Worm (Caenorhabditis elegans): ENCODE measurements around the gene mtr-4.

Gene mtr-4

ce11 chrIV:9821621-9822020, 3.9 kb upstream of the mtr-4 start, which contains the start of gene col-123:
Gene col-123, plus strand, starts transcription at chrIV:9821921.
- no peak for TF ChIP-seq aly-2 (tag; optimal IDR thresholded peaks at IDR 0.05)
- TF ChIP-seq ceh-16 (tag; optimal IDR thresholded peaks at IDR 0.05): no peak
- TF ChIP-seq alr-1 (tag; optimal IDR thresholded peaks at IDR 0.05): no peak
- TF ChIP-seq blmp-1 (tag; optimal IDR thresholded peaks at IDR 0.05; ENCODE audit: insufficient read depth): no peak
- TF ChIP-seq sma-3 (GFP tag; optimal IDR thresholded peaks at IDR 0.05): no peak

DNA sequence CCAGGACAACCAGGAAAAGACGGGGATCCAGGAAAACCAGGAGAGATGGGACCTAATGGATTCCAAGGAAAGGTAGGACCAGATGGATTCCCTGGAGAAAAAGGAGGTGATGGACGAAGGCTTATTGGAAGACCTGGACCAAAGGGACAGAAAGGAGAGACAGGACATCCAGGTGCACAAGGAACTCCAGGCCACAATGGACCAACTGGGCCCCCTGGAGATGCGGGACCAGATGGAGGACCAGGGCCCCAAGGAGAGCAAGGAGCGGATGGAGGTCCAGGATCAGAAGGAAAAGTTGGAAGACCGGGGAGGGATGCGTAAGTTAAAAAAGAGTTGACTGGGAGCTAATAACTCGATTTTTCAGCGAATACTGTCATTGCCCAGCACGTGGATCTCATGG, 2.9 kb upstream of the mtr-4 start:
- TF ChIP-seq sma-3 (GFP tag; optimal IDR thresholded peaks at IDR 0.05) (no peak), ztf-4 (tag; optimal IDR thresholded peaks at IDR 0.05) (no peak), nhr-237 (tag; optimal IDR thresholded peaks at IDR 0.05) (no peak), mab-5 (tag; optimal IDR thresholded peaks at IDR 0.05) (no peak), aly-2 (tag; optimal IDR thresholded peaks at IDR 0.05) (no peak), nhr-129 (tag; optimal IDR thresholded peaks at IDR 0.05) (no peak), gmeb-1 (tag; optimal IDR thresholded peaks at IDR 0.05) (no peak), peb-1 (tag; optimal IDR thresholded peaks at IDR 0.05) (no peak), snpc-4 (tag; optimal IDR thresholded peaks at IDR 0.05) (no peak)

ce11 chrIV:9824480-9824879, 1.0 kb upstream of the mtr-4 start, which contains the start of gene catp-6:
Gene catp-6, minus strand, starts transcription at chrIV:9824580.
- TF ChIP-seq alr-1 (tag; optimal IDR thresholded peaks at IDR 0.05) (no peak), ztf-1 (GFP tag; conservative IDR thresholded peaks at IDR 0.05) (no peak), ama-1 (optimal IDR thresholded peaks at IDR 0.05) (no peak), unc-62 (GFP tag; optimal IDR thresholded peaks at IDR 0.05) (no peak), fos-1 (tag; optimal IDR thresholded peaks at IDR 0.05) (no peak), ztf-11 (tag; optimal IDR thresholded peaks at IDR 0.05) (no peak), ZK546.5 (tag; optimal IDR thresholded peaks at IDR 0.05) (no peak), nhr-6 (tag; optimal IDR thresholded peaks at IDR 0.05) (no peak), dmd-4 (tag; optimal IDR thresholded peaks at IDR 0.05) (no peak), nhr-12 (tag; optimal IDR thresholded peaks at IDR 0.05) (no peak), sma-9 (GFP tag; optimal IDR thresholded peaks at IDR 0.05) (no peak), sma-9 (tag; optimal IDR thresholded peaks at IDR 0.05) (no peak)

DNA sequence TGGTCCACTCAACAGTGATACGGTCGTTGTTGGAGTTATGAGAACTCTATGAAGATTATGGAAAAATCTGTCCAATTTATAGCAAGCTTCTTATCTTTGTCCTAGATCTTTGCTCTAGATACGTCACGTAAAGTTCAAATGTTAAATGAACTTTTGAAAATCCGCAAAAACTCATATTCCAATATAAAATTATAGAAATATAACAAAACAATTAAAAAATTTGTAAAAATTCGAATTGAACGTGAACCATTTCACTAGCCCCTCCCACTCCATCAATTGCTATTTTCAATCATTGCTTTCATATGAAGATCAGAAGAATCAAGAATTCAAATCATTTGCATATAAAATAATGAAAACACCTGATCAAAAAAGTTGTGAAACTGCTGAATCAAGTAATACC, 7.1 kb downstream of the mtr-4 start, which contains the start of gene kin-21:
kin-21 (plus strand) TSS at position 301 of the 400 bp plus-strand sequence.
- TF ChIP-seq peb-1 (tag; optimal IDR thresholded peaks at IDR 0.05) (no peak), unc-55 (GFP tag; optimal IDR thresholded peaks at IDR 0.05) (no peak), nhr-25 (tag; optimal IDR thresholded peaks at IDR 0.05) (no peak), ztf-11 (tag; optimal IDR thresholded peaks at IDR 0.05) (no peak), elt-1 (tag; optimal IDR thresholded peaks at IDR 0.05) (no peak), nhr-10 (tag; optimal IDR thresholded peaks at IDR 0.05) (no peak), nhr-77 (tag; optimal IDR thresholded peaks at IDR 0.05) (no peak), ztf-4 (tag; optimal IDR thresholded peaks at IDR 0.05) (no peak), snpc-4 (tag; optimal IDR thresholded peaks at IDR 0.05) (no peak), unc-39 (tag; optimal IDR thresholded peaks at IDR 0.05) (no peak), lin-11 (tag; optimal IDR thresholded peaks at IDR 0.05) (no peak), lsy-2 (tag; optimal IDR thresholded peaks at IDR 0.05) (no peak), ZK546.5 (tag; optimal IDR thresholded peaks at IDR 0.05) (no peak), R02D3.7 (tag; optimal IDR thresholded peaks at IDR 0.05) (no peak), sem-4 (tag; optimal IDR thresholded peaks at IDR 0.05) (no peak), nhr-237 (tag; optimal IDR thresholded peaks at IDR 0.05) (no peak), elt-3 (tag; optimal IDR thresholded peaks at IDR 0.05) (no peak)

DNA sequence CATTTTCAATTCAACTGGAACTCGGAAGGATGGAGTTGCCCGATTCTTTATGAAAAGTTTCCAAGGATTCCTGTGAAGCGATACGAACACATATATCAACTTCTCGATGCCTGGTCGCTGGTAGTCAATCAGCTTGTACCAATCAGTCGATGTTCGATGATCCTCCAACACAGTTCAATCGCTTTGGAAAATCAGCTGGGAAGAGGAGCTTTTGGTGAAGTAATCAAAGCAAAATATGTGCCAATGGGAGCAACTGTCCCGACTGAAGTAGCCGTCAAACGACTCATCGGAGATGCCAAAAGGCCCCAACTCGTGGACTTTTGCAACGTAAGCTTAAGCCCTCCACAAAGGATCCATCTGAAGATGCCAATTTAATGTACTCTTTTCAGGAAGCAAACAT, 7.8 kb downstream of the mtr-4 start:
- no peak for TF ChIP-seq nhr-10 (tag; optimal IDR thresholded peaks at IDR 0.05)
- no peak for TF ChIP-seq zag-1 (tag; optimal IDR thresholded peaks at IDR 0.05)
- no peak for TF ChIP-seq fos-1 (tag; optimal IDR thresholded peaks at IDR 0.05)
- TF ChIP-seq crh-2 (tag; optimal IDR thresholded peaks at IDR 0.05): no peak
- TF ChIP-seq nhr-129 (tag; optimal IDR thresholded peaks at IDR 0.05): no peak
- no peak for TF ChIP-seq sma-3 (GFP tag; optimal IDR thresholded peaks at IDR 0.05)
- TF ChIP-seq ceh-16 (tag; optimal IDR thresholded peaks at IDR 0.05): no peak
- no peak for TF ChIP-seq ceh-82 (tag; optimal IDR thresholded peaks at IDR 0.05)
- TF ChIP-seq nhr-11 (tag; optimal IDR thresholded peaks at IDR 0.05): no peak
- no peak for TF ChIP-seq ztf-1 (GFP tag; conservative IDR thresholded peaks at IDR 0.05)
- TF ChIP-seq lin-39 (tag; optimal IDR thresholded peaks at IDR 0.05): no peak
- no peak for TF ChIP-seq blmp-1 (tag; optimal IDR thresholded peaks at IDR 0.05; ENCODE audit: insufficient read depth)
- TF ChIP-seq unc-62 (GFP tag; optimal IDR thresholded peaks at IDR 0.05): no peak
- no peak for TF ChIP-seq C34F6.9 (tag; optimal IDR thresholded peaks at IDR 0.05)
- TF ChIP-seq nhr-23 (tag; optimal IDR thresholded peaks at IDR 0.05): no peak
- no peak for TF ChIP-seq sma-9 (GFP tag; optimal IDR thresholded peaks at IDR 0.05)
- TF ChIP-seq sma-9 (tag; optimal IDR thresholded peaks at IDR 0.05): no peak
- TF ChIP-seq elt-3 (tag; optimal IDR thresholded peaks at IDR 0.05): no peak
- TF ChIP-seq mbf-1 (tag; optimal IDR thresholded peaks at IDR 0.05): no peak
- no peak for TF ChIP-seq unc-39 (tag; optimal IDR thresholded peaks at IDR 0.05)
- no peak for TF ChIP-seq mab-5 (tag; optimal IDR thresholded peaks at IDR 0.05)

Data from whole organism, L2 larva.